Worm (Caenorhabditis elegans): Measurements from ENCODE around the gene F22B7.3.
A peak's percentile ranks its signal among the peaks of the same experiment; 100 is the strongest.

Gene F22B7.3

DNA sequence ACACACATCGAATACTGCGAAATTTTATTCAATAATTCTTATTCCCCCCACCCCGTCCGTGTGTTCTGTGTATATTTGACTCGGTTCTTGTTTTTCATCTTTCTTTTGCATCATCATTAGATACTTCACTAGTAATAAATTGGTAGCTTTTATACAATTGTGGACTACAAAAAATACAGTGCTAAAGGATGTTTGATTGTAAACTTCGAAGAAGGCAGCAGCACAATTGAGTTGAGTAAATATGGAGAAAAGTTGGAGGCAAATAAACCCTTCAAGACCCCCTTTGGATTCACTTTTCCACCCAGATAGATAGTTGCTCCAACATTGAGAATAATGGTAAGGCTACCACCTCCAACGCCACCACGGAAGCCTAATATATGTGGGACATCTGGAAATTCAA is 44.6 kb downstream of the F22B7.3 start, which contains the start of gene B0303.7:
TSS of gene B0303.7 (plus strand) at position 301 of the 400 bp plus-strand sequence.
- TF ChIP-seq lsy-12 (tag; optimal IDR thresholded peaks at IDR 0.05) (no peak), ztf-4 (tag; optimal IDR thresholded peaks at IDR 0.05) (no peak), jun-1 (tag; optimal IDR thresholded peaks at IDR 0.05) (no peak), nhr-25 (tag; optimal IDR thresholded peaks at IDR 0.05) (no peak), daf-12 (tag; optimal IDR thresholded peaks at IDR 0.05) (no peak), pha-4 (tag; optimal IDR thresholded peaks at IDR 0.05) (peak; percentile 3), unc-39 (tag; optimal IDR thresholded peaks at IDR 0.05) (no peak)

DNA sequence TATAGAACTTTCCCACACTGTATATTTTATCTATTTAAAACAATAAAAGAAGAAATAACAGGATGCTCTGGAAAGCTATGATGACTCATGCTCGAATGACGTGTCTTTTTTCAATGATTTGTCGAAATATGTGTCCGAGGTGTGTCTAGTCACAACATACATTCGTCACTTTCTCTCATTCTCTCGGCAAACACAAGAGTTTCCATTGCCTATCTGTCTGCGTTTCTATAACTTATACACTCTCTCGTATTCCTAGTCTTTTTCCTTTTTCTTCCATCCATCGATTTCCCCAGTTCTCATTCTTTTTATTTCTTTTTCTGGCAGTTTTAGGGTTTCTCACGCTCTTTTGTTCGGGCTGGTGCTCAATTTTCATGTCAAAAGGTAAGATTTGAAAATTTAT is 48.0 kb downstream of the F22B7.3 start:
- TF ChIP-seq hmg-11 (tag; optimal IDR thresholded peaks at IDR 0.05): no peak
- TF ChIP-seq unc-39 (tag; optimal IDR thresholded peaks at IDR 0.05): no peak
- peak; percentile 2 for TF ChIP-seq skn-1 (tag; optimal IDR thresholded peaks at IDR 0.05)
- TF ChIP-seq ztf-4 (tag; optimal IDR thresholded peaks at IDR 0.05): no peak
- TF ChIP-seq nhr-43 (tag; optimal IDR thresholded peaks at IDR 0.05; ENCODE audit: poor library complexity, severe bottlenecking): no peak
- TF ChIP-seq ceh-28 (tag; optimal IDR thresholded peaks at IDR 0.05): peak; percentile 7
- peak; percentile 36 for TF ChIP-seq elt-2 (tag; optimal IDR thresholded peaks at IDR 0.05)
- TF ChIP-seq jun-1 (tag; optimal IDR thresholded peaks at IDR 0.05): peak; percentile 37
- TF ChIP-seq nhr-76 (tag; optimal IDR thresholded peaks at IDR 0.05): no peak
- no peak for TF ChIP-seq ama-1 (optimal IDR thresholded peaks at IDR 0.05)
- peak; percentile 5 for TF ChIP-seq lin-15B (tag; optimal IDR thresholded peaks at IDR 0.05)
- TF ChIP-seq snpc-4 (tag; optimal IDR thresholded peaks at IDR 0.05): no peak
- TF ChIP-seq pha-4 (tag; optimal IDR thresholded peaks at IDR 0.05): peak; percentile 38
- no peak for TF ChIP-seq eor-1 (tag; optimal IDR thresholded peaks at IDR 0.05)
- TF ChIP-seq nfya-1 (tag; optimal IDR thresholded peaks at IDR 0.05; ENCODE audit: insufficient read depth): peak; percentile 53
- TF ChIP-seq lsy-12 (tag; optimal IDR thresholded peaks at IDR 0.05): no peak
- TF ChIP-seq daf-12 (tag; optimal IDR thresholded peaks at IDR 0.05): no peak
- TF ChIP-seq tbx-2 (tag; optimal IDR thresholded peaks at IDR 0.05): no peak
- no peak for TF ChIP-seq egl-27 (tag; optimal IDR thresholded peaks at IDR 0.05)
- no peak for TF ChIP-seq elt-1 (tag; optimal IDR thresholded peaks at IDR 0.05)
- peak; percentile 38 for TF ChIP-seq fos-1 (tag; optimal IDR thresholded peaks at IDR 0.05)
- TF ChIP-seq mdl-1 (tag; optimal IDR thresholded peaks at IDR 0.05): no peak
- peak; percentile 16 for TF ChIP-seq nhr-23 (tag; optimal IDR thresholded peaks at IDR 0.05)
- TF ChIP-seq nhr-237 (tag; optimal IDR thresholded peaks at IDR 0.05): no peak
- TF ChIP-seq ZK546.5 (tag; optimal IDR thresholded peaks at IDR 0.05): no peak
- no peak for TF ChIP-seq R02D3.7 (tag; optimal IDR thresholded peaks at IDR 0.05)
- TF ChIP-seq ceh-16 (tag; optimal IDR thresholded peaks at IDR 0.05): no peak
- peak; percentile 33 for TF ChIP-seq pqm-1 (tag; optimal IDR thresholded peaks at IDR 0.05)
- no peak for TF ChIP-seq elt-3 (tag; optimal IDR thresholded peaks at IDR 0.05)

- TF ChIP-seq nfya-1 (tag; optimal IDR thresholded peaks at IDR 0.05; ENCODE audit: insufficient read depth) (no peak), nhr-12 (tag; optimal IDR thresholded peaks at IDR 0.05) (no peak), ztf-11 (tag; optimal IDR thresholded peaks at IDR 0.05) (no peak), lin-15B (tag; optimal IDR thresholded peaks at IDR 0.05) (no peak), pha-4 (tag; optimal IDR thresholded peaks at IDR 0.05) (no peak)
Measured at ce11 chrIII:8697268-8697907, 48.7 kb downstream of the F22B7.3 start.
